Worm (Caenorhabditis elegans): ENCODE results near the gene gei-15.

gei-15 gene

ce11 chrX:6804857-6805256, 18.2 kb downstream of the gei-15 start (continued):
- TF ChIP-seq ces-1 (GFP tag; optimal IDR thresholded peaks at IDR 0.05) (no peak), ama-1 (optimal IDR thresholded peaks at IDR 0.05) (no peak), lin-13 (GFP tag; optimal IDR thresholded peaks at IDR 0.05) (peak; percentile 42), ceh-8 (GFP tag; optimal IDR thresholded peaks at IDR 0.05) (no peak), isw-1 (GFP tag; IDR thresholded peaks at IDR 0.05) (peak; percentile 32; the same call in 1 of the 2 replicates), tbx-2 (tag; optimal IDR thresholded peaks at IDR 0.05) (peak; percentile 50), ceh-90 (tag; optimal IDR thresholded peaks at IDR 0.05) (no peak), ztf-11 (tag; optimal IDR thresholded peaks at IDR 0.05) (no peak), lin-35 (GFP tag; optimal IDR thresholded peaks at IDR 0.05) (peak; percentile 94 to 96), snu-23 (GFP tag; optimal IDR thresholded peaks at IDR 0.05) (peak; percentile 73), mep-1 (tag; optimal IDR thresholded peaks at IDR 0.05) (peak; percentile 56), mab-9 (GFP tag; IDR thresholded peaks at IDR 0.05) (no peak), fos-1 (tag; optimal IDR thresholded peaks at IDR 0.05) (no peak), pqm-1 (tag; optimal IDR thresholded peaks at IDR 0.05) (no peak), lin-15B (tag; optimal IDR thresholded peaks at IDR 0.05) (peak; percentile 12), ceh-88 (GFP tag; IDR thresholded peaks at IDR 0.05) (no peak), nhr-11 (tag; optimal IDR thresholded peaks at IDR 0.05) (peak; percentile 15), lin-14 (GFP tag; optimal IDR thresholded peaks at IDR 0.05) (peak; percentile 72), aly-2 (tag; optimal IDR thresholded peaks at IDR 0.05) (no peak), unc-130 (tag; optimal IDR thresholded peaks at IDR 0.05) (peak; percentile 14), hlh-4 (tag; optimal IDR thresholded peaks at IDR 0.05) (no peak), C04F5.9 (tag; optimal IDR thresholded peaks at IDR 0.05) (no peak), sox-4 (tag; optimal IDR thresholded peaks at IDR 0.05) (no peak), pag-3 (tag; optimal IDR thresholded peaks at IDR 0.05; ENCODE audit: borderline replicate concordance, insufficient read depth) (no peak), nhr-84 (tag; optimal IDR thresholded peaks at IDR 0.05) (no peak), ets-5 (GFP tag; IDR thresholded peaks at IDR 0.05) (no peak), efl-3 (GFP tag; optimal IDR thresholded peaks at IDR 0.05) (no peak), elt-2 (tag; optimal IDR thresholded peaks at IDR 0.05) (peak; percentile 75), dsc-1 (tag; optimal IDR thresholded peaks at IDR 0.05) (peak; percentile 10), fkh-10 (GFP tag; optimal IDR thresholded peaks at IDR 0.05) (no peak), ceh-63 (GFP tag; optimal IDR thresholded peaks at IDR 0.05) (no peak), egl-27 (tag; optimal IDR thresholded peaks at IDR 0.05) (no peak), nhr-47 (tag; optimal IDR thresholded peaks at IDR 0.05) (peak; percentile 59), unc-86 (tag; optimal IDR thresholded peaks at IDR 0.05) (peak; percentile 41), unc-30 (tag; optimal IDR thresholded peaks at IDR 0.05) (no peak), dpl-1 (GFP tag; optimal IDR thresholded peaks at IDR 0.05) (peak; percentile 92 to 94 (median 92)), nhr-237 (tag; optimal IDR thresholded peaks at IDR 0.05) (no peak), swsn-7 (tag; optimal IDR thresholded peaks at IDR 0.05) (peak; percentile 54), nhr-76 (tag; optimal IDR thresholded peaks at IDR 0.05) (no peak), grh-1 (GFP tag; IDR thresholded peaks at IDR 0.05) (peak; percentile 58), lin-39 (tag; optimal IDR thresholded peaks at IDR 0.05) (peak; percentile 46), fkh-4 (tag; optimal IDR thresholded peaks at IDR 0.05; ENCODE audit: borderline replicate concordance) (no peak), alr-1 (tag; optimal IDR thresholded peaks at IDR 0.05; ENCODE audit: borderline replicate concordance) (no peak), xbp-1 (tag; optimal IDR thresholded peaks at IDR 0.05) (peak; percentile 72), Y116A8C.19 (tag; optimal IDR thresholded peaks at IDR 0.05; ENCODE audit: borderline replicate concordance) (no peak), nhr-28 (tag; optimal IDR thresholded peaks at IDR 0.05) (no peak), elt-3 (tag; optimal IDR thresholded peaks at IDR 0.05) (peak in 1 of 6 experiments; percentile 23), F16B12.6 (tag; optimal IDR thresholded peaks at IDR 0.05) (no peak), nhr-20 (tag; optimal IDR thresholded peaks at IDR 0.05) (peak; percentile 67), hlh-17 (GFP tag; optimal IDR thresholded peaks at IDR 0.05; ENCODE audit: borderline replicate concordance) (no peak), nhr-77 (tag; optimal IDR thresholded peaks at IDR 0.05) (peak; percentile 10), fkh-8 (tag; optimal IDR thresholded peaks at IDR 0.05) (no peak), nhr-90 (tag; optimal IDR thresholded peaks at IDR 0.05; ENCODE audit: poor library complexity) (peak; percentile 53)
